Fruit fly (Drosophila melanogaster) whole organism, adult: ENCODE results near the gene Ptp10D.
A peak's percentile ranks its signal among the peaks of the same experiment; 100 is the strongest.

ENCODE experiments used
- CG12768 ChIP-seq: fragments of 200-800 bp; sonication (Bioruptor generic); optimal IDR thresholded peaks from 2 replicates; lab custom pipeline; 2017; ENCODE audit warnings: missing biosample characterization, missing genetic modification characterization, mild to moderate bottlenecking, moderate library complexity, missing genetic modification reagents
- CG14711 ChIP-seq: fragments of 200-800 bp; sonication (Bioruptor generic); optimal IDR thresholded peaks from 2 replicates; lab custom pipeline; 2018; ENCODE audit warnings: missing biosample characterization, mild to moderate bottlenecking, missing genetic modification characterization, moderate library complexity
- CG1620 ChIP-seq: fragments of 200-800 bp; sonication (Bioruptor generic); optimal IDR thresholded peaks from 2 replicates; lab custom pipeline; 2016; ENCODE audit warnings: missing biosample characterization, missing genetic modification characterization
- CG7045 ChIP-seq: fragments of 200-800 bp; sonication (Bioruptor generic); optimal IDR thresholded peaks from 2 replicates; lab custom pipeline; 2017; ENCODE audit warnings: missing biosample characterization, mild to moderate bottlenecking, missing genetic modification characterization
- Clk ChIP-seq: fragments of 200-800 bp; sonication (Bioruptor generic); optimal IDR thresholded peaks from 2 replicates; lab custom pipeline; 2017; ENCODE audit warnings: missing biosample characterization, missing genetic modification characterization
- Hr96 ChIP-seq: fragments of 200-800 bp; sonication (Bioruptor generic); optimal IDR thresholded peaks from 2 replicates; lab custom pipeline; 2016; ENCODE audit warnings: missing biosample characterization, missing genetic modification characterization
- bab1 ChIP-seq: fragments of 200-800 bp; sonication (Bioruptor generic); optimal IDR thresholded peaks from 3 replicates; lab custom pipeline; 2019; ENCODE audit warnings: missing biosample characterization, mild to moderate bottlenecking, missing genetic modification characterization, moderate library complexity
- cnc ChIP-seq, 2 experiments: fragments of >200 bp; optimal IDR thresholded peaks; 2 replicates each; lab custom pipeline; 2017
- kay ChIP-seq: fragments of 200-800 bp; sonication (Bioruptor generic); peaks from one replicate; lab custom pipeline; 2016; ENCODE audit warnings: missing biosample characterization, missing genetic modification characterization, borderline replicate concordance
- ovo ChIP-seq: fragments of 200-800 bp; sonication (Bioruptor generic); optimal IDR thresholded peaks from 2 replicates; lab custom pipeline; 2016; ENCODE audit warnings: missing biosample characterization, missing genetic modification characterization
- tj ChIP-seq: fragments of 200-800 bp; sonication (Bioruptor generic); optimal IDR thresholded peaks from 3 replicates; lab custom pipeline; 2017; ENCODE audit warnings: missing biosample characterization, mild to moderate bottlenecking, missing genetic modification characterization, moderate library complexity
- toe ChIP-seq: fragments of 200-800 bp; sonication (Bioruptor generic); optimal IDR thresholded peaks from 2 replicates; lab custom pipeline; 2016; ENCODE audit warnings: missing biosample characterization, missing genetic modification characterization

dm6 chrX:11685918-11686640 lies 64.3 kb downstream of the Ptp10D start:
- TF ChIP-seq kay (GFP tag; lab: Kevin White, UChicago) = no peak
- no peak for TF ChIP-seq CG1620 (GFP tag; lab: Kevin White, UChicago)
- peak; percentile 68 for TF ChIP-seq ovo (GFP tag; lab: Kevin White, UChicago)
- TF ChIP-seq Clk (GFP tag; lab: Kevin White, UChicago) = no peak
- TF ChIP-seq cnc (optimal IDR thresholded peaks at IDR 0.05; lab: Kevin White, UChicago) = no peak
- peak; percentile 1 for TF ChIP-seq CG7045
- TF ChIP-seq tj (GFP tag; lab: Kevin White, UChicago) = peak; percentile 45
- peak; percentile 33 for TF ChIP-seq bab1 (GFP tag; lab: Kevin White, UChicago)
- TF ChIP-seq CG12768 (GFP tag; lab: Kevin White, UChicago) = peak; percentile 12
- TF ChIP-seq toe (GFP tag; lab: Kevin White, UChicago) = no peak
- TF ChIP-seq Hr96 = no peak
- TF ChIP-seq CG14711 (tag; lab: Kevin White, UChicago) = peak; percentile 16
